5 worm cellular contexts compared by ENCODE assay signal in the genomic region with DNA sequence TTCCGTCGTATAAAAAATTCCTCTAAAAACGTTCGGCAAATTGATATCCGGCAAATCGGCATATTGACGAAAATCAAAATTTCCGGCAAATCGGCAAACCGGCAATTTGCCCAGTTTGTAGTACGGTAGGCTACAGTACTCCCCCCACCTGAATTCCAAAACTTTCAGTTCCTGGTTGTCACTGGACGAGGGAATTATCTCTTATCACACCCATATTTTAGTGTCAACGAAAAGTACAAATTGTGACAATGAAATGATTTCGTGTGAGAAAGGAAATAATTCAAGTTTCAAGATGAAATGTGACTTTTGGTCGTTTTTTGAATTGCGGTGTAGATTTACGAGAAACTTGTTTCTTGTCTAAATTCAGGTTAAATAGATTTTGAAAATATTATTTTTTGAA.
TF ChIP-seq lines count a peak whose summit lies in the region.

No protein-coding gene starts in this region.

TF ChIP-seq in whole organism, L1 larva, 84 proteins besides CTCF, POLR2A, EP300 and RAD21:
- TF ChIP-seq grh-1 (GFP tag; IDR thresholded peaks at IDR 0.05; lab: Robert Waterston, UW) (no peak), lsy-2 (tag; optimal IDR thresholded peaks at IDR 0.05; lab: Kevin White, UChicago) (no peak), elt-2 (tag; optimal IDR thresholded peaks at IDR 0.05; lab: Kevin White, UChicago) (peak; percentile 37), nhr-19 (GFP tag; conservative IDR thresholded peaks at IDR 0.05; lab: Robert Waterston, UW) (0 out of 2 replicates have a peak, but pooled peaks have one; percentile 9), nhr-20 (tag; optimal IDR thresholded peaks at IDR 0.05; lab: Kevin White, UChicago) (peak; percentile 8), elt-3 (tag; optimal IDR thresholded peaks at IDR 0.05; lab: Kevin White, UChicago) (peak in 1 of 6 experiments; percentile 21)

TF ChIP-seq in whole organism, L2 larva, 48 proteins besides CTCF, POLR2A, EP300 and RAD21:
- TF ChIP-seq fos-1 (tag; optimal IDR thresholded peaks at IDR 0.05; lab: Kevin White, UChicago), result peak; percentile 28
- TF ChIP-seq nhr-25 (tag; optimal IDR thresholded peaks at IDR 0.05; lab: Kevin White, UChicago), result no peak
- TF ChIP-seq sma-9 (GFP tag; optimal IDR thresholded peaks at IDR 0.05; lab: Kevin White, UChicago), result peak; percentile 65
- no peak for TF ChIP-seq sma-9 (tag; optimal IDR thresholded peaks at IDR 0.05; lab: Kevin White, UChicago)
- no peak for TF ChIP-seq ceh-16 (tag; optimal IDR thresholded peaks at IDR 0.05; lab: Kevin White, UChicago)
- no peak for TF ChIP-seq gmeb-1 (tag; optimal IDR thresholded peaks at IDR 0.05; lab: Kevin White, UChicago)
- TF ChIP-seq lsy-2 (tag; optimal IDR thresholded peaks at IDR 0.05; lab: Kevin White, UChicago), result no peak
- TF ChIP-seq mdl-1 (tag; optimal IDR thresholded peaks at IDR 0.05; lab: Kevin White, UChicago), result no peak
- no peak for TF ChIP-seq nhr-21 (tag; optimal IDR thresholded peaks at IDR 0.05; lab: Kevin White, UChicago)
- TF ChIP-seq C34F6.9 (tag; optimal IDR thresholded peaks at IDR 0.05; lab: Kevin White, UChicago), result no peak

TF ChIP-seq in whole organism, L3 larva, 47 proteins besides CTCF, POLR2A, EP300 and RAD21:
- TF ChIP-seq nhr-67 (tag; optimal IDR thresholded peaks at IDR 0.05; lab: Kevin White, UChicago) (no peak), elt-2 (tag; optimal IDR thresholded peaks at IDR 0.05; lab: Kevin White, UChicago) (peak; percentile 53)

TF ChIP-seq in whole organism, L4 larva, 104 proteins besides CTCF, POLR2A, EP300 and RAD21:
- TF ChIP-seq hlh-11 (tag; optimal IDR thresholded peaks at IDR 0.05; lab: Kevin White, UChicago), result peak; percentile 53
- no peak for TF ChIP-seq F44E2.7 (GFP tag; IDR thresholded peaks at IDR 0.05; lab: Robert Waterston, UW)
- no peak for TF ChIP-seq nhr-11 (tag; optimal IDR thresholded peaks at IDR 0.05; lab: Kevin White, UChicago)
- peak; percentile 7 for TF ChIP-seq hlh-30 (tag; optimal IDR thresholded peaks at IDR 0.05; lab: Kevin White, UChicago; ENCODE audit: insufficient read depth)
- TF ChIP-seq mes-2 (tag; optimal IDR thresholded peaks at IDR 0.05; lab: Kevin White, UChicago; ENCODE audit: poor library complexity, severe bottlenecking), result peak; percentile 5
- TF ChIP-seq nhr-42 (GFP tag; IDR thresholded peaks at IDR 0.05; lab: Robert Waterston, UW), result 0 out of 2 replicates have a peak, but pooled peaks have one; percentile 17
- TF ChIP-seq nhr-28 (tag; optimal IDR thresholded peaks at IDR 0.05; lab: Kevin White, UChicago), result peak; percentile 62
- no peak for TF ChIP-seq zfp-3 (GFP tag; conservative IDR thresholded peaks at IDR 0.05; lab: Robert Waterston, UW)
- TF ChIP-seq dmd-6 (GFP tag; IDR thresholded peaks at IDR 0.05; lab: Robert Waterston, UW), result peak; percentile 83
- TF ChIP-seq dve-1 (tag; optimal IDR thresholded peaks at IDR 0.05; lab: Kevin White, UChicago; ENCODE audit: insufficient read depth), result peak; percentile 66

TF ChIP-seq in whole organism, young adult, 124 proteins besides CTCF, POLR2A, EP300 and RAD21:
- no peak for TF ChIP-seq snpc-4 (GFP tag; optimal IDR thresholded peaks at IDR 0.05; lab: Kevin White, UChicago)
- TF ChIP-seq snpc-4 (tag; optimal IDR thresholded peaks at IDR 0.05; lab: Kevin White, UChicago), result no peak
- TF ChIP-seq nhr-80 (tag; optimal IDR thresholded peaks at IDR 0.05; lab: Kevin White, UChicago), result peak; percentile 43
